Worm (Caenorhabditis elegans): ENCODE results near the gene cid-1.

ce11 chrIII:5173622-5174021 lies at the start of gene cid-1:
- no peak for TF ChIP-seq tab-1 (GFP tag; IDR thresholded peaks at IDR 0.05)
- no peak for TF ChIP-seq ztf-23 (GFP tag; IDR thresholded peaks at IDR 0.05)
- TF ChIP-seq flt-1 (GFP tag; IDR thresholded peaks at IDR 0.05) = no peak
- TF ChIP-seq klf-2 (GFP tag; conservative IDR thresholded peaks at IDR 0.05) = no peak
- no peak for TF ChIP-seq ztf-29 (GFP tag; IDR thresholded peaks at IDR 0.05)
